Worm (Caenorhabditis elegans): ENCODE measurements around the gene C54F6.19.
A peak's percentile ranks its signal among the peaks of the same experiment; 100 is the strongest.
"Not testable (repeated sequence)": the region's sequence is repeated elsewhere in the genome, so short reads cannot be mapped to it uniquely, and the experiment has no call there.

Gene C54F6.19

ce11 chrV:7506207-7506606, 39.1 kb upstream of the C54F6.19 start (continued):
- no peak for TF ChIP-seq lag-1 (GFP tag; IDR thresholded peaks at IDR 0.05)
- TF ChIP-seq bed-2 (GFP tag; IDR thresholded peaks at IDR 0.05): no peak
- no peak for TF ChIP-seq F57A8.1 (GFP tag; optimal IDR thresholded peaks at IDR 0.05)
- TF ChIP-seq tlf-1 (GFP tag; optimal IDR thresholded peaks at IDR 0.05): no peak
- no peak for TF ChIP-seq madf-10 (tag; optimal IDR thresholded peaks at IDR 0.05)
- TF ChIP-seq ekl-4 (GFP tag; IDR thresholded peaks at IDR 0.05): no peak
- TF ChIP-seq Y79H2A.3 (GFP tag; conservative IDR thresholded peaks at IDR 0.05): no peak
- peak; percentile 54 for TF ChIP-seq rpc-1 (optimal IDR thresholded peaks at IDR 0.05)
- peak; percentile 73 for TF ChIP-seq rpc-1 (tag; optimal IDR thresholded peaks at IDR 0.05)
- TF ChIP-seq lin-26 (GFP tag; IDR thresholded peaks at IDR 0.05): peak; percentile 55; the same call in 1 of the 2 replicates
- no peak for TF ChIP-seq snpc-1.3 (tag; optimal IDR thresholded peaks at IDR 0.05; ENCODE audit: insufficient read depth)
- TF ChIP-seq Y56A3A.18 (GFP tag; IDR thresholded peaks at IDR 0.05): 0 out of 2 replicates have a peak, but pooled peaks have one; percentile 30
- peak; percentile 90 for TF ChIP-seq tbp1 (GFP tag; optimal IDR thresholded peaks at IDR 0.05)
- TF ChIP-seq nfya-2 (GFP tag; IDR thresholded peaks at IDR 0.05): no peak
- no peak for TF ChIP-seq die-1 (tag; optimal IDR thresholded peaks at IDR 0.05)
- peak; percentile 71 for TF ChIP-seq B0261.1 (tag; optimal IDR thresholded peaks at IDR 0.05)
- no peak for TF ChIP-seq lsl-1 (GFP tag; optimal IDR thresholded peaks at IDR 0.05)

- TF ChIP-seq F57C9.4 (tag; optimal IDR thresholded peaks at IDR 0.05) (no peak), nhr-80 (tag; optimal IDR thresholded peaks at IDR 0.05) (no peak), K11D2.4 (GFP tag; IDR thresholded peaks at IDR 0.05) (no peak), rec-8 (tag; optimal IDR thresholded peaks at IDR 0.05) (no peak), C06A6.2 (GFP tag; conservative IDR thresholded peaks at IDR 0.05) (no peak), madf-6 (GFP tag; IDR thresholded peaks at IDR 0.05) (no peak), somi-1 (GFP tag; optimal IDR thresholded peaks at IDR 0.05) (no peak), tbx-9 (tag; optimal IDR thresholded peaks at IDR 0.05; ENCODE audit: borderline replicate concordance) (no peak), unc-62 (GFP tag; optimal IDR thresholded peaks at IDR 0.05) (no peak), Y79H2A.3 (GFP tag; conservative IDR thresholded peaks at IDR 0.05) (no peak), hsf-1 (GFP tag; IDR thresholded peaks at IDR 0.05) (no peak)
Measured at ce11 chrV:7508566-7509044, 36.7 kb upstream of the C54F6.19 start, which contains the start of the genes str-31 and nhr-172. Gene str-31, minus strand, starts transcription at chrV:7508666. Gene nhr-172, plus strand, starts transcription at chrV:7508994.

- not testable (repeated sequence) for TF ChIP-seq Y53F4B.3 (GFP tag; IDR thresholded peaks at IDR 0.05); tlf-1 (GFP tag; optimal IDR thresholded peaks at IDR 0.05); F55B11.4 (tag; optimal IDR thresholded peaks at IDR 0.05; ENCODE audit: borderline replicate concordance, insufficient read depth)
Measured at ce11 chrV:7511465-7511864, 33.8 kb upstream of the C54F6.19 start, which contains the start of gene nhr-171. Gene nhr-171, plus strand, starts transcription at chrV:7511765.

ce11 chrV:7514939-7515338, 30.3 kb upstream of the C54F6.19 start, which contains the start of gene srb-18:
Gene srb-18, plus strand, starts transcription at chrV:7515239.
- TF ChIP-seq lir-1 (GFP tag; conservative IDR thresholded peaks at IDR 0.05) (no peak), F39B2.1 (GFP tag; IDR thresholded peaks at IDR 0.05) (no peak), F23B12.7 (tag; optimal IDR thresholded peaks at IDR 0.05; ENCODE audit: insufficient read depth) (no peak), F22D6.2 (tag; optimal IDR thresholded peaks at IDR 0.05) (no peak), ceh-100 (GFP tag; IDR thresholded peaks at IDR 0.05) (no peak), pha-4 (tag; optimal IDR thresholded peaks at IDR 0.05) (no peak), dpff-1 (tag; optimal IDR thresholded peaks at IDR 0.05) (no peak), bed-2 (GFP tag; IDR thresholded peaks at IDR 0.05) (no peak), lin-26 (GFP tag; IDR thresholded peaks at IDR 0.05) (no peak), ztf-18 (tag; optimal IDR thresholded peaks at IDR 0.05) (no peak), athp-1 (tag; optimal IDR thresholded peaks at IDR 0.05) (no peak), egl-18 (GFP tag; IDR thresholded peaks at IDR 0.05) (no peak), lsy-27 (tag; optimal IDR thresholded peaks at IDR 0.05; ENCODE audit: borderline replicate concordance, insufficient read depth) (no peak), snpc-1.1 (tag; optimal IDR thresholded peaks at IDR 0.05; ENCODE audit: insufficient read depth) (no peak), nhr-27 (tag; optimal IDR thresholded peaks at IDR 0.05) (no peak), ztf-6 (GFP tag; IDR thresholded peaks at IDR 0.05) (no peak), xnd-1 (tag; optimal IDR thresholded peaks at IDR 0.05) (no peak)
